ENCODE assay signal across 1 fruit fly cellular context in genomic region chr2L:8292159-8292887, dm6.
TF ChIP-seq lines count a peak whose summit lies in the region.

No protein-coding gene starts in this region.

TF ChIP-seq in whole organism, embryonic, 481 proteins besides CTCF, POLR2A, EP300 and RAD21 (continued from another document and continues in another):
- TF ChIP-seq Elba2 (GFP tag; optimal IDR thresholded peaks at IDR 0.05; lab: Kevin White, UChicago) (no peak), slbo (GFP tag; IDR thresholded peaks at IDR 0.05; lab: Robert Waterston, UW) (peak; percentile 98), Antp (GFP tag; optimal IDR thresholded peaks at IDR 0.05; lab: Kevin White, UChicago) (peak; percentile 90), corto (GFP tag; optimal IDR thresholded peaks at IDR 0.05; lab: Kevin White, UChicago) (peak; percentile 27), fd102C (GFP tag; optimal IDR thresholded peaks at IDR 0.05; lab: Kevin White, UChicago) (no peak), HLH3B (GFP tag; IDR thresholded peaks at IDR 0.05; lab: Robert Waterston, UW) (peak; percentile 97), eyg (GFP tag; optimal IDR thresholded peaks at IDR 0.05; lab: Kevin White, UChicago) (peak; percentile 85), Rfx (GFP tag; IDR thresholded peaks at IDR 0.05; lab: Robert Waterston, UW) (peak; percentile 98), CG15514 (GFP tag; optimal IDR thresholded peaks at IDR 0.05; lab: Kevin White, UChicago) (peak; percentile 86), oc (tag; optimal IDR thresholded peaks at IDR 0.05; lab: Kevin White, UChicago) (peak; percentile 99), emc (GFP tag; optimal IDR thresholded peaks at IDR 0.05; lab: Kevin White, UChicago) (peak; percentile 21), Vsx1 (GFP tag; optimal IDR thresholded peaks at IDR 0.05; lab: Kevin White, UChicago) (peak; percentile 89), zen (tag; optimal IDR thresholded peaks at IDR 0.05; lab: Kevin White, UChicago) (peak; percentile 86), Bdp1 (GFP tag; optimal IDR thresholded peaks at IDR 0.05; lab: Kevin White, UChicago) (peak; percentile 81), hbn (GFP tag; IDR thresholded peaks at IDR 0.05; lab: Robert Waterston, UW; ENCODE audit: partially characterized antibody) (no peak), CG17328 (GFP tag; IDR thresholded peaks at IDR 0.05; lab: Robert Waterston, UW) (peak; percentile 98), Dp (GFP tag; optimal IDR thresholded peaks at IDR 0.05; lab: Kevin White, UChicago) (peak; percentile 10), CG6854 (GFP tag; optimal IDR thresholded peaks at IDR 0.05; lab: Kevin White, UChicago) (peak; percentile 92), CG9437 (GFP tag; optimal IDR thresholded peaks at IDR 0.05; lab: Kevin White, UChicago) (peak; percentile 89), kay (GFP tag; optimal IDR thresholded peaks at IDR 0.05; lab: Kevin White, UChicago) (peak; percentile 96), CG18599 (GFP tag; optimal IDR thresholded peaks at IDR 0.05; lab: Kevin White, UChicago) (peak; percentile 97), CG9876 (GFP tag; optimal IDR thresholded peaks at IDR 0.05; lab: Kevin White, UChicago) (peak; percentile 31), CG12219 (GFP tag; optimal IDR thresholded peaks at IDR 0.05; lab: Kevin White, UChicago) (peak; percentile 95), CkIIα-i1 (GFP tag; IDR thresholded peaks at IDR 0.05; lab: Robert Waterston, UW) (peak; percentile 84), Ets65A (GFP tag; lab: Kevin White, UChicago) (peak; percentile 93), dimm (GFP tag; IDR thresholded peaks at IDR 0.05; lab: Robert Waterston, UW) (peak; percentile 94), pb (GFP tag; optimal IDR thresholded peaks at IDR 0.05; lab: Kevin White, UChicago) (peak; percentile 82), YL-1 (GFP tag; optimal IDR thresholded peaks at IDR 0.05; lab: Kevin White, UChicago) (peak; percentile 87), Max (GFP tag; optimal IDR thresholded peaks at IDR 0.05; lab: Kevin White, UChicago) (peak; percentile 95), dmrt11E (tag; optimal IDR thresholded peaks at IDR 0.05; lab: Kevin White, UChicago) (peak; percentile 96), HmgD (GFP tag; optimal IDR thresholded peaks at IDR 0.05; lab: Kevin White, UChicago) (peak; percentile 75), Hey (tag; optimal IDR thresholded peaks at IDR 0.05; lab: Kevin White, UChicago) (peak; percentile 80), CG4424 (GFP tag; optimal IDR thresholded peaks at IDR 0.05; lab: Kevin White, UChicago) (peak; percentile 96), CG31365 (tag; optimal IDR thresholded peaks at IDR 0.05; lab: Kevin White, UChicago) (peak; percentile 86), CG11085 (GFP tag; IDR thresholded peaks at IDR 0.05; lab: Robert Waterston, UW) (peak; percentile 95), CG14050 (GFP tag; IDR thresholded peaks at IDR 0.05; lab: Robert Waterston, UW) (peak; percentile 94), shn (GFP tag; optimal IDR thresholded peaks at IDR 0.05; lab: Kevin White, UChicago) (peak; percentile 71), ash1 (GFP tag; optimal IDR thresholded peaks at IDR 0.05; lab: Kevin White, UChicago) (peak; percentile 69), HHEX (GFP tag; optimal IDR thresholded peaks at IDR 0.05; lab: Kevin White, UChicago) (peak; percentile 95), Lhr (GFP tag; optimal IDR thresholded peaks at IDR 0.05; lab: Kevin White, UChicago) (peak; percentile 89), CG17829 (tag; optimal IDR thresholded peaks at IDR 0.05; lab: Kevin White, UChicago) (peak; percentile 98), CG8388 (GFP tag; optimal IDR thresholded peaks at IDR 0.05; lab: Kevin White, UChicago) (peak; percentile 97), CG8765 (GFP tag; IDR thresholded peaks at IDR 0.05; lab: Robert Waterston, UW) (peak; percentile 90), CG30020 (tag; optimal IDR thresholded peaks at IDR 0.05; lab: Kevin White, UChicago) (peak; percentile 81), Oli (tag; optimal IDR thresholded peaks at IDR 0.05; lab: Kevin White, UChicago) (peak; percentile 97), CG2678 (tag; optimal IDR thresholded peaks at IDR 0.05; lab: Kevin White, UChicago) (peak; percentile 99), CG3407 (GFP tag; optimal IDR thresholded peaks at IDR 0.05; lab: Kevin White, UChicago) (peak; percentile 90), CG10431 (GFP tag; optimal IDR thresholded peaks at IDR 0.05; lab: Kevin White, UChicago) (peak; percentile 91), Drgx (GFP tag; IDR thresholded peaks at IDR 0.05; lab: Robert Waterston, UW) (peak; percentile 91), Optix (GFP tag; IDR thresholded peaks at IDR 0.05; lab: Robert Waterston, UW) (peak; percentile 87), pum (GFP tag; optimal IDR thresholded peaks at IDR 0.05; lab: Kevin White, UChicago) (peak; percentile 92), crol (GFP tag; IDR thresholded peaks at IDR 0.05; lab: Robert Waterston, UW) (peak; percentile 84), luna (GFP tag; optimal IDR thresholded peaks at IDR 0.05; lab: Kevin White, UChicago) (peak; percentile 75), sna (GFP tag; IDR thresholded peaks at IDR 0.05; lab: Robert Waterston, UW; ENCODE audit: partially characterized antibody) (no peak), vvl (GFP tag; IDR thresholded peaks at IDR 0.05; lab: Robert Waterston, UW) (peak; percentile 99), h (optimal IDR thresholded peaks at IDR 0.05; lab: Kevin White, UChicago) (no peak), CG32532 (GFP tag; IDR thresholded peaks at IDR 0.05; lab: Robert Waterston, UW) (peak; percentile 98), CG10462 (GFP tag; optimal IDR thresholded peaks at IDR 0.05; lab: Kevin White, UChicago) (peak; percentile 92), zfh1 (GFP tag; IDR thresholded peaks at IDR 0.05; lab: Robert Waterston, UW) (peak; percentile 97), CG7271 (tag; optimal IDR thresholded peaks at IDR 0.05; lab: Kevin White, UChicago) (peak; percentile 80), CG4820 (GFP tag; optimal IDR thresholded peaks at IDR 0.05; lab: Kevin White, UChicago) (peak; percentile 93), stc (GFP tag; IDR thresholded peaks at IDR 0.05; lab: Robert Waterston, UW) (peak; percentile 98), ems (GFP tag; optimal IDR thresholded peaks at IDR 0.05; lab: Kevin White, UChicago) (peak; percentile 93), CG7987 (GFP tag; optimal IDR thresholded peaks at IDR 0.05; lab: Kevin White, UChicago) (peak; percentile 86), pan (optimal IDR thresholded peaks at IDR 0.05; lab: Kevin White, UChicago) (no peak), pan (GFP tag; optimal IDR thresholded peaks at IDR 0.05 in 1 of 2, IDR thresholded peaks at IDR 0.05 in 1 of 2) (peak in 1 of 2 experiments; percentile 97), kni (GFP tag; optimal IDR thresholded peaks at IDR 0.05; lab: Kevin White, UChicago) (peak; percentile 95), ftz-f1 (GFP tag; optimal IDR thresholded peaks at IDR 0.05; lab: Kevin White, UChicago) (peak; percentile 57), TFAM (GFP tag; optimal IDR thresholded peaks at IDR 0.05; lab: Kevin White, UChicago) (peak; percentile 77), p53 (GFP tag; optimal IDR thresholded peaks at IDR 0.05; lab: Kevin White, UChicago) (peak; percentile 63), tgo (GFP tag; IDR thresholded peaks at IDR 0.05; lab: Robert Waterston, UW) (peak; percentile 97), Trl (optimal IDR thresholded peaks at IDR 0.05; lab: Kevin White, UChicago) (no peak), Trl (GFP tag; optimal IDR thresholded peaks at IDR 0.05; lab: Kevin White, UChicago) (peak; percentile 90), CG5245 (GFP tag; optimal IDR thresholded peaks at IDR 0.05; lab: Kevin White, UChicago) (peak; percentile 95), Fer1 (GFP tag; optimal IDR thresholded peaks at IDR 0.05; lab: Kevin White, UChicago) (peak; percentile 96), B-H1 (GFP tag; IDR thresholded peaks at IDR 0.05; lab: Robert Waterston, UW) (peak; percentile 95), CG3847 (GFP tag; IDR thresholded peaks at IDR 0.05; lab: Robert Waterston, UW) (peak; percentile 96), Dip3 (GFP tag; optimal IDR thresholded peaks at IDR 0.05; lab: Kevin White, UChicago) (peak; percentile 92), Ets97D (GFP tag; optimal IDR thresholded peaks at IDR 0.05; lab: Kevin White, UChicago) (peak; percentile 72), CG18262 (tag; optimal IDR thresholded peaks at IDR 0.05; lab: Kevin White, UChicago) (peak; percentile 97), C15 (GFP tag; IDR thresholded peaks at IDR 0.05; lab: Robert Waterston, UW) (peak; percentile 93), CG34422 (GFP tag; IDR thresholded peaks at IDR 0.05; lab: Robert Waterston, UW) (peak; percentile 98), dmrt99B (tag; optimal IDR thresholded peaks at IDR 0.05; lab: Kevin White, UChicago) (peak; percentile 97), CG9817 (tag; optimal IDR thresholded peaks at IDR 0.05; lab: Kevin White, UChicago) (peak; percentile 97), ken (GFP tag; IDR thresholded peaks at IDR 0.05; lab: Robert Waterston, UW) (peak; percentile 96), CG9727 (GFP tag; optimal IDR thresholded peaks at IDR 0.05; lab: Kevin White, UChicago) (peak; percentile 92), fd64A (GFP tag; optimal IDR thresholded peaks at IDR 0.05; lab: Kevin White, UChicago) (peak; percentile 91), CG13287 (GFP tag; IDR thresholded peaks at IDR 0.05; lab: Robert Waterston, UW; ENCODE audit: partially characterized antibody) (no peak), CG12104 (GFP tag; optimal IDR thresholded peaks at IDR 0.05; lab: Kevin White, UChicago) (peak; percentile 93), CG12659 (GFP tag; optimal IDR thresholded peaks at IDR 0.05; lab: Kevin White, UChicago) (peak; percentile 97), tup (GFP tag; optimal IDR thresholded peaks at IDR 0.05; lab: Kevin White, UChicago) (peak; percentile 88), ab (GFP tag; optimal IDR thresholded peaks at IDR 0.05; lab: Kevin White, UChicago) (peak; percentile 68), Six4 (GFP tag; optimal IDR thresholded peaks at IDR 0.05; lab: Kevin White, UChicago) (peak; percentile 95), Hr39 (optimal IDR thresholded peaks at IDR 0.05; lab: Kevin White, UChicago) (no peak), CG9932 (GFP tag; IDR thresholded peaks at IDR 0.05; lab: Robert Waterston, UW) (peak; percentile 97), Fer3 (tag; optimal IDR thresholded peaks at IDR 0.05; lab: Kevin White, UChicago) (peak; percentile 96), cg (GFP tag; optimal IDR thresholded peaks at IDR 0.05; lab: Kevin White, UChicago) (peak; percentile 40), Sox102F (GFP tag; optimal IDR thresholded peaks at IDR 0.05; lab: Kevin White, UChicago) (peak; percentile 98), Sox100B (GFP tag; optimal IDR thresholded peaks at IDR 0.05; lab: Kevin White, UChicago) (peak; percentile 95), dpn (GFP tag; optimal IDR thresholded peaks at IDR 0.05; lab: Kevin White, UChicago) (peak; percentile 92 to 96), seq (GFP tag; IDR thresholded peaks at IDR 0.05; lab: Robert Waterston, UW) (peak; percentile 97), nerfin-1 (tag; optimal IDR thresholded peaks at IDR 0.05; lab: Kevin White, UChicago) (peak; percentile 95), Mad (GFP tag; optimal IDR thresholded peaks at IDR 0.05; lab: Kevin White, UChicago) (peak; percentile 90), tx (GFP tag; optimal IDR thresholded peaks at IDR 0.05; lab: Kevin White, UChicago) (peak; percentile 91), nom (GFP tag; optimal IDR thresholded peaks at IDR 0.05; lab: Kevin White, UChicago) (peak; percentile 38), jumu (GFP tag; optimal IDR thresholded peaks at IDR 0.05; lab: Kevin White, UChicago) (peak; percentile 92), CG42726 (GFP tag; IDR thresholded peaks at IDR 0.05; lab: Robert Waterston, UW; ENCODE audit: partially characterized antibody) (no peak), gcm (GFP tag; optimal IDR thresholded peaks at IDR 0.05; lab: Kevin White, UChicago) (peak; percentile 95), CG13624 (GFP tag; optimal IDR thresholded peaks at IDR 0.05; lab: Kevin White, UChicago) (peak; percentile 94), gsb (GFP tag; IDR thresholded peaks at IDR 0.05; lab: Robert Waterston, UW) (peak; percentile 93), CG4854 (GFP tag; optimal IDR thresholded peaks at IDR 0.05; lab: Kevin White, UChicago) (peak; percentile 93), ac (GFP tag; optimal IDR thresholded peaks at IDR 0.05; lab: Kevin White, UChicago) (peak; percentile 48), CG12155 (GFP tag; optimal IDR thresholded peaks at IDR 0.05; lab: Kevin White, UChicago) (peak; percentile 90), tap (tag; optimal IDR thresholded peaks at IDR 0.05; lab: Kevin White, UChicago) (peak; percentile 97), schlank (tag; optimal IDR thresholded peaks at IDR 0.05; lab: Kevin White, UChicago) (peak; percentile 90), ttk (GFP tag; IDR thresholded peaks at IDR 0.05; lab: Robert Waterston, UW) (peak; percentile 95), CG3163 (GFP tag; optimal IDR thresholded peaks at IDR 0.05; lab: Kevin White, UChicago) (peak; percentile 78), MTF-1 (GFP tag; optimal IDR thresholded peaks at IDR 0.05; lab: Kevin White, UChicago; ENCODE audit: borderline replicate concordance) (peak; percentile 86), CG2120 (GFP tag; optimal IDR thresholded peaks at IDR 0.05; lab: Kevin White, UChicago) (peak; percentile 97), CG16815 (GFP tag; optimal IDR thresholded peaks at IDR 0.05; lab: Kevin White, UChicago) (peak; percentile 86), z (GFP tag; IDR thresholded peaks at IDR 0.05; lab: Robert Waterston, UW) (peak; percentile 76; the same call in 2 of the 3 replicates), pros (GFP tag; optimal IDR thresholded peaks at IDR 0.05; lab: Kevin White, UChicago) (peak; percentile 75), lab (GFP tag; optimal IDR thresholded peaks at IDR 0.05; lab: Kevin White, UChicago) (peak; percentile 97), CG11093 (GFP tag; IDR thresholded peaks at IDR 0.05; lab: Robert Waterston, UW) (peak; percentile 96), nerfin-2 (GFP tag; IDR thresholded peaks at IDR 0.05; lab: Robert Waterston, UW; ENCODE audit: partially characterized antibody) (no peak), tna (GFP tag; IDR thresholded peaks at IDR 0.05; lab: Robert Waterston, UW; ENCODE audit: partially characterized antibody) (no peak), sim (GFP tag; IDR thresholded peaks at IDR 0.05; lab: Robert Waterston, UW) (peak; percentile 97), CG11456 (GFP tag; IDR thresholded peaks at IDR 0.05; lab: Robert Waterston, UW) (peak; percentile 97), Asciz (GFP tag; optimal IDR thresholded peaks at IDR 0.05; lab: Kevin White, UChicago) (peak; percentile 96), CrebB (tag; optimal IDR thresholded peaks at IDR 0.05; lab: Kevin White, UChicago) (peak; percentile 95), ssp (GFP tag; IDR thresholded peaks at IDR 0.05; lab: Robert Waterston, UW) (peak; percentile 90), CG4617 (GFP tag; optimal IDR thresholded peaks at IDR 0.05; lab: Kevin White, UChicago; ENCODE audit: borderline replicate concordance) (peak; percentile 80)
